Worm (Caenorhabditis elegans) whole organism, midembryonic: ENCODE results near the gene M110.10.
A peak's percentile ranks its signal among the peaks of the same experiment; 100 is the strongest.

Experiments
- T22C8.4 ChIP-seq: fragments of 200-800 bp; sonication (Bioruptor generic); IDR thresholded peaks from 2 replicates; pipeline ENCODE4 v1.3.6; 2022; ENCODE audit warnings: missing genetic modification characterization, missing compliant biosample characterization
- cog-1 ChIP-seq: sonication (generic microtip); optimal IDR thresholded peaks from 2 replicates; lab custom pipeline; 2016; ENCODE audit warnings: missing genetic modification characterization, missing compliant biosample characterization
- flt-1 ChIP-seq: fragments of 200-800 bp; sonication (Bioruptor generic); IDR thresholded peaks from 2 replicates; pipeline ENCODE4 v1.3.6; 2022; ENCODE audit warnings: missing genetic modification characterization, missing compliant biosample characterization
- klf-2 ChIP-seq: fragments of 200-800 bp; sonication (Bioruptor generic); conservative IDR thresholded peaks from 2 replicates; pipeline ENCODE4 v1.3.6; 2022; ENCODE audit warnings: missing genetic modification reagents, missing genetic modification characterization, missing compliant biosample characterization
- med-1 ChIP-seq: sonication (generic microtip); optimal IDR thresholded peaks from 2 replicates; lab custom pipeline; 2017; ENCODE audit warnings: missing genetic modification characterization, mild to moderate bottlenecking, missing compliant biosample characterization, antibody characterized with exemption, missing genetic modification reagents; ENCODE audit not compliant: insufficient read depth
- ref-1 ChIP-seq: fragments of 200-800 bp; sonication (Bioruptor generic); conservative IDR thresholded peaks from 2 replicates; pipeline ENCODE4 v1.3.6; 2022; ENCODE audit warnings: missing genetic modification reagents, missing genetic modification characterization, missing compliant biosample characterization
- tab-1 ChIP-seq: fragments of 200-800 bp; sonication (Bioruptor generic); IDR thresholded peaks from 2 replicates; pipeline ENCODE4 v1.3.6; 2022; ENCODE audit warnings: missing genetic modification characterization, missing compliant biosample characterization
- ztf-23 ChIP-seq: fragments of 200-800 bp; sonication (Bioruptor generic); IDR thresholded peaks from 2 replicates; pipeline ENCODE4 v1.3.6; 2022; ENCODE audit warnings: missing genetic modification reagents, missing genetic modification characterization, missing compliant biosample characterization
- ztf-29 ChIP-seq: fragments of 200-800 bp; sonication (Bioruptor generic); IDR thresholded peaks from 2 replicates; pipeline ENCODE4 v1.3.6; 2022; ENCODE audit warnings: missing genetic modification reagents, missing genetic modification characterization, missing compliant biosample characterization

The M110.10 gene

DNA sequence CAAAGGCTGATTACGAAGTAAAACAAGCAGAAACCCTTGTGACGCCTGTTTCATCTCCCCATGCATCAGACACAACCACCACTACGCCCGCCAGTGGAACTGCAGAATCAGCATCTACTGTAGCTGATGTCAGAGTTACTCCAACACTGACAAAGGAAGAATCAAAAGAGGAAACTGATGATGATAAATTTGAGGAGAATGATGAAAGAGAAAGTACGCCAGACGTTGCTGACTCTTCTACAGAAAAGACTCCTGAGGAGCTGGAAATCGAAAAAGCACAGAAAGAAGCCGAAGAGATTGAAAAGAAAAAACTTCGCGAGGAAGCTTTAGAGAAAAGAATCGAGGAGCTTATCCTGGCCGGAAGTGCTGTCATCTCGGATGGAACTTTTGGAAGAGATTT, 4.0 kb upstream of the M110.10 start:
- no peak for TF ChIP-seq ztf-29 (GFP tag; lab: Robert Waterston, UW)
- no peak for TF ChIP-seq flt-1 (GFP tag; lab: Robert Waterston, UW)
- no peak for TF ChIP-seq T22C8.4
- TF ChIP-seq klf-2: no peak
- TF ChIP-seq med-1 (GFP tag; lab: Kevin White, UChicago): no peak

DNA sequence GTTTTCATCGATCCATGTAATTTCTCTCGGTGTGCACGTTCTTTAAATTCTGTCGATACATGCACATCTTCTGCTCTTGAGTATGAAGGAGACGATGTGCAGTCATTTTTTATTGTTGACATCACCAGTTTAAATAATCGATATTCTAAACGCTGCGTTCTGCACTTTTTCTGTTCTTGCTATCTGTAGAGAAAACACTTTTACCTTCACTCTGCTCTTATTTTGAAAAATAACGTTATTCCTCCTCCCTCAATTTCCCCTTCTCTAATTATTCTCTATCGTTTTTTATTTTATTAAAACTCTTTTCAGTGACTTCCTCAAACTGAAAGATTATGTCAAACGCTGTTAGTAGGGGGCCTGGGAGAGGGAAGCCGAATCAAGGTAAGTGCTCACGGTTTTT, 2.7 kb upstream of the M110.10 start, which contains the start of gene ifg-1:
TSS of gene ifg-1 (plus strand) at position 301 of the 400 bp plus-strand sequence.
- no peak for TF ChIP-seq med-1 (GFP tag; lab: Kevin White, UChicago)
- TF ChIP-seq ztf-23 (GFP tag; lab: Robert Waterston, UW): no peak
- no peak for TF ChIP-seq ref-1 (GFP tag; lab: Robert Waterston, UW)
- no peak for TF ChIP-seq ztf-29 (GFP tag; lab: Robert Waterston, UW)
- TF ChIP-seq tab-1: no peak
- no peak for TF ChIP-seq cog-1
- no peak for TF ChIP-seq flt-1 (GFP tag; lab: Robert Waterston, UW)
- TF ChIP-seq T22C8.4: no peak
- no peak for TF ChIP-seq klf-2

DNA sequence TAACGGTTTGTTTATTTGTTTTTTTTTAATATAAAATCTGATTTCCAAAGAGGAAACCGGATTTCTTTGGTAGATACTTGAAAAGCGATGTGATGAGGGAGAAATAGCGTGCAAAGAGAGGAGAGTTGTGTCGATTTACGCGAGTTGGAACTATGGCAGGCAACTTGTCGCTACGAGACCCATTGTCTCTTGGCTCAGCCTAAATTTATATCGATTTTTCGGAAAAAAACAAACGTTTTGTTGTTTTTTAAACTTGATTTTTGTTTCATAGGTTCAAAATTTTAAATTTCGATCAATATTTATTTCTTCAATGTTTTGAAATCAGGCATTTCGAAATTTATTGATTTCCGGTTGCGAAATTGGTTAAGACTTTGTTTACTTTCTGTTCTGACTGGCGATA, 2.2 kb upstream of the M110.10 start, which contains the start of gene M110.3:
TSS of gene M110.3 (minus strand) at position 184 of the 400 bp plus-strand sequence.
- TF ChIP-seq ref-1 (GFP tag; lab: Robert Waterston, UW) (no peak), T22C8.4 (peak; percentile 63; the same call in 1 of the 2 replicates)

DNA sequence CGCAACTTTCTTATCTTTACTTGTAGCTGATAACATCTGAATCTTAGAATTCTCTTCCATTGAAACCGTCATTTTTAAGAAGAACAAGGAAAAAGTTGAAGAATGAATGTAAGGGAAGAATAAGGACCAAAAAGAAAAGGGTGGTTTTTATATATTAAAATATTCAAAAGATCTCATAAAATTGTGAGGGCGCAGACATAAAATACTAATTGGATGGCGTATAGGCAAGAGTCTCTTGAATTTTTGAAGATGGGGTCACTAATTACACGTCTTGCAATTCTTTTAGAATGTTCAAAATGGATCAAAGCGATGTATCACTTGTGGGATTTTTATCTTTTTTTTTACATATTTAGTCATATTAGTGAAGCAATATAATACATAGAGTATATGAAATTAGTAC, 1.6 kb downstream of the M110.10 start, which contains the start of gene twk-3:
TSS of gene twk-3 (minus strand) at position 101 of the 400 bp plus-strand sequence.
- TF ChIP-seq klf-2: no peak
- no peak for TF ChIP-seq med-1 (GFP tag; lab: Kevin White, UChicago)
- no peak for TF ChIP-seq cog-1
- no peak for TF ChIP-seq ref-1 (GFP tag; lab: Robert Waterston, UW)
- TF ChIP-seq T22C8.4: no peak
- TF ChIP-seq ztf-23 (GFP tag; lab: Robert Waterston, UW): no peak
- no peak for TF ChIP-seq tab-1
- TF ChIP-seq flt-1 (GFP tag; lab: Robert Waterston, UW): no peak
- TF ChIP-seq ztf-29 (GFP tag; lab: Robert Waterston, UW): no peak

DNA sequence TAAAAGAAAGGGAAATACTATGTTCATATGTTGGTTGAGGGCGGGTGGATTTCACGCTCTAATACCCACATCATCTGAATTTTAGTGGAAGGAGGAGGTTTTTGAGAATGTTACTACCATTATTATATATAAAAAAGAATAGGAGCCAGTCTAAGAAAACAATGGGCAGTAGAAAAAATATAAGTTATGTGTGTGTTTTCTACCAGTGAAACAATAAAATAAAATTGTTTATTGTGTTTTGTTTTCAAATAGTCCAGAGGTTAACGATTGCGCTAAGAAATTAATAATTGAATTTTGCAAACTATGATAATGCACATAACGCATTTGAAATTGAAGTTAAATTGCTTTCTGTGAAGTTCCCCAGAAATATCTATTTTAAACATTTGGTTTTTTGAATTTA, 4.8 kb downstream of the M110.10 start, which contains the start of gene M110.8:
TSS of gene M110.8 (minus strand) at position 101 of the 400 bp plus-strand sequence.
- TF ChIP-seq flt-1 (GFP tag; lab: Robert Waterston, UW) (no peak), T22C8.4 (no peak), ztf-29 (GFP tag; lab: Robert Waterston, UW) (no peak), ztf-23 (GFP tag; lab: Robert Waterston, UW) (no peak), med-1 (GFP tag; lab: Kevin White, UChicago) (no peak), tab-1 (no peak), klf-2 (no peak), cog-1 (no peak), ref-1 (GFP tag; lab: Robert Waterston, UW) (no peak)

DNA sequence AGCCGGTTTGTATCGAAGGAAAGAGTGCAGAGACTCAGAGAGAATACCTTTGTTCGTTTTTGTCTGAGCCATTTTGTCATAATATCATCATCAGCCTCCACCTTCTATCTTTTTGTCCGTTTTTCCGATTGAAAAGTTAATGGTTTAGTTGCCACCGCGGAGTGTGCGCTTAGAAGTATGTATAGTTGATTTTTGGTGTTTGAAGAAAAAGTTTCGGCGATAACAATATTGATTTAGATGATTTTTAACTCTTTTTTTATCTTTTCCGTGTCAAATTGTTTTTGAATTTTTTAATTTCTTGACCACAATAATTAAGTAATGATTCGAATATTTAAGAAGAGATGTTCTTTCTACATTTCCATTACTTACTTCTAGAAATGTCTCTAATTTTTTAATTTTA, 8.7 kb downstream of the M110.10 start:
- no peak for TF ChIP-seq tab-1
- no peak for TF ChIP-seq ztf-29 (GFP tag; lab: Robert Waterston, UW)
- TF ChIP-seq med-1 (GFP tag; lab: Kevin White, UChicago): no peak
- TF ChIP-seq ref-1 (GFP tag; lab: Robert Waterston, UW): no peak
- no peak for TF ChIP-seq flt-1 (GFP tag; lab: Robert Waterston, UW)
- no peak for TF ChIP-seq ztf-23 (GFP tag; lab: Robert Waterston, UW)
- no peak for TF ChIP-seq T22C8.4
- TF ChIP-seq klf-2: no peak
- TF ChIP-seq cog-1: no peak

DNA sequence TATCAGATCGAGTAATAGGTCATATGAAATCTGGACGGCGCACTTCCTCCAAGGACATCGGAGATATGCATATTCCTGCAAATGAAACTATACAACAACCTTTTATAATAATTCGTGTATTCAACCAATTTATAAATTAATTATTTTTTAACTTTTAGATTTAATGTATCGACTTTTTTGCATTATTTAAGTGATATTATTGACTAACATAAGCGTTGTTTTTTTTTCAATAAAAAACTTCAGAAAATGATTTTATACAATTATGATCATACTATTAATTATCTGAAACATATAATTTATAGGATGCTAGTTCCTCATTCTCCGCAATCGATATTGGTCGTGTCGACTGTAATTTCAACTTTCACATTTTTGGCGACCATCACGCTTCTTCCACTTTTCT, 10.2 kb downstream of the M110.10 start, which contains the start of gene col-76:
TSS of gene col-76 (plus strand) at position 301 of the 400 bp plus-strand sequence.
- TF ChIP-seq T22C8.4 (no peak), cog-1 (no peak), med-1 (GFP tag; lab: Kevin White, UChicago) (no peak), flt-1 (GFP tag; lab: Robert Waterston, UW) (no peak), ztf-29 (GFP tag; lab: Robert Waterston, UW) (no peak), ztf-23 (GFP tag; lab: Robert Waterston, UW) (no peak)

DNA sequence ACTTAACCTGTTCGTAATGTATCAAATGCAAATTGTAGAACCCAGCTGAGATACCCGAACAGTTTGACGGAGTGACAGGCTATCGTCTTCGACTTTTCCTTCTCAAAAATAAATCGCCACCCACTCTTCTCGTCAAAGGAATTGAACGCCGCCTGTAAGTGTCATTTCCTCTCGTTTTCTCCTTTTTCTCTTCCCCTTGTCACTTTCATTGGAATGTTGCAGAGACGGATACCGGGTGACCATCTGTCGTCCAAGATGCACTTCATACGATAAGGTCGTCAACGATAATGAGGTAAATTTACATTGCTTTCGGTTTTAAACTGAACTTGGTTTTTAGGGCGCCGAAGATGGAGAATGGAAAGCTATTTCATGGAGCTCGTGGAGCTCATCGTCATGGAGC, 14.5 kb downstream of the M110.10 start:
- TF ChIP-seq flt-1 (GFP tag; lab: Robert Waterston, UW) (no peak), klf-2 (no peak), ztf-29 (GFP tag; lab: Robert Waterston, UW) (no peak), ztf-23 (GFP tag; lab: Robert Waterston, UW) (no peak), cog-1 (no peak), T22C8.4 (no peak), ref-1 (GFP tag; lab: Robert Waterston, UW) (no peak), tab-1 (no peak), med-1 (GFP tag; lab: Kevin White, UChicago) (no peak)

DNA sequence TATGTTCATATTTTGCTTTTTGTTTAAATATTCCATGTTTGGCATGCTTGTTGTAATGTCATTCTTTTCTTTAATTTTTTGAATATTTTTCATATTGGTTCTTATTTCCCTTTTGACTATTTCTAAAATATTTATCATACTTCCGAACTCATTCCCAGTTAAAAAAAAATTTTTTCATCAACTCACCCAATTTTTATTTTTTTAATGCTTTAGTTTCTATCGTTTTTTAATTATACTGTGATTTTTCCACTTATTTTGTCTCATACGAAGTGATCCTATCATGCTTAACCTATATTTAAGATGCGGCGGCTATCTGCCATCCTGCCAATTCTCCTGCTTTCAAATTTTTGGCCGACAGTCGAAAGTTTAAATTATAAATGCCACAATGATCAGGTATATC, 15.8 kb downstream of the M110.10 start, which contains the start of gene qua-1:
TSS of gene qua-1 (plus strand) at position 301 of the 400 bp plus-strand sequence.
- TF ChIP-seq klf-2 (no peak), ref-1 (GFP tag; lab: Robert Waterston, UW) (no peak), cog-1 (no peak)

DNA sequence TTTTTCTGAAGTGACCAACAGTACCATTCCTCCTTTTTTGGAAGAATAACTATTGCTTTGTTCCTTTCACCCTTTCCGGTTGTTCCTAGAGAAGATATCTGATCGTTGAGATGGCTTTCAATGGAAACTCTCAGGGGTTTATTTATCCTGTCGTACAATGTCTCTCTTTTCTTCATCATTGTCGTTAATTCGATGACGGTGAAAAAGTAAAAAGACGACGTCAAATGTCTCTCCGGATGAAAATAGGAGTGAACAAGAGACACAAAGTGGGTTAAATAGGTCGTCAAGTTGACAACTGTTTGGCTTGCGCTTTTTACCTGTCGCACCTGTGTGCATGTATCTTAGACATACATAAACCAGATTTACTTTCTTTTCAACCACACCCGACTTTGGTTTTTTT, 20.3 kb downstream of the M110.10 start:
- TF ChIP-seq ztf-29 (GFP tag; lab: Robert Waterston, UW) (no peak), ref-1 (GFP tag; lab: Robert Waterston, UW) (no peak), T22C8.4 (no peak), cog-1 (no peak), klf-2 (no peak), tab-1 (no peak), med-1 (GFP tag; lab: Kevin White, UChicago) (no peak)

DNA sequence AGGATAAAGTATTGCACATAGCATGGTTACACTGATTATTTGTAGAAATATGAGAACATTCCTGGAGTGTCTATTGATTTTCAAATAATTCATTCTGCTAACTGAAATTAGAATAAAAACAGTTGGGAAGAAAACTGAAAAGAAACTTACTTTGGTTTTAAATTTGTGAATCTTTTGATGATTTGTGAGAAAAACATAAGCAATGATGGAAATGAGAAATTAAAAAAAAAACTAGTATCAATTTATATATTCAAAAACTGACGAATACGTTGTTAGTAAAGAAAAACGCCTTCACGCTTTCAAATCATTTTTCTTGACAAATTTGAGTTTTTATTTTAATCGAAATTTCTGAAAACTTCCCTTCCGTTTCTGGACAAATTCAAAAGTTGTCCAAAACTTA, 21.1 kb downstream of the M110.10 start, which contains the start of gene T05C12.9:
TSS of gene T05C12.9 (minus strand) at position 101 of the 400 bp plus-strand sequence.
- no peak for TF ChIP-seq ref-1 (GFP tag; lab: Robert Waterston, UW)
